Fruit fly (Drosophila melanogaster) whole organism, embryonic: ENCODE measurements around the gene CG32483.

ENCODE experiments used
- Antp ChIP-seq: fragments of 200-800 bp; sonication (Bioruptor generic); optimal IDR thresholded peaks from 3 replicates; lab custom pipeline; 2016; ENCODE audit warnings: missing biosample characterization, missing genetic modification characterization
- C15 ChIP-seq: fragments of 200-800 bp; sonication (Bioruptor generic); IDR thresholded peaks from 3 replicates; pipeline ENCODE4 v1.3.6; 2022; ENCODE audit warnings: missing biosample characterization, missing genetic modification characterization
- CG12299 ChIP-seq: fragments of 200-800 bp; sonication (Bioruptor generic); optimal IDR thresholded peaks from 2 replicates; lab custom pipeline; 2018; ENCODE audit warnings: missing biosample characterization, mild to moderate bottlenecking, missing genetic modification characterization
- CG12391 ChIP-seq: fragments of 200-800 bp; sonication (Bioruptor generic); optimal IDR thresholded peaks from 3 replicates; lab custom pipeline; 2018; ENCODE audit warnings: missing biosample characterization, mild to moderate bottlenecking, missing genetic modification characterization, moderate library complexity
- CG12744 ChIP-seq: fragments of 200-800 bp; sonication (Bioruptor generic); optimal IDR thresholded peaks from 2 replicates; lab custom pipeline; 2016; ENCODE audit warnings: missing biosample characterization, missing genetic modification characterization
- CG13624 ChIP-seq: fragments of 200-800 bp; sonication (Bioruptor generic); optimal IDR thresholded peaks from 2 replicates; lab custom pipeline; 2016; ENCODE audit warnings: missing biosample characterization, missing genetic modification characterization
- CG13775 ChIP-seq: fragments of 200-800 bp; sonication (Bioruptor generic); optimal IDR thresholded peaks from 3 replicates; lab custom pipeline; 2017; ENCODE audit warnings: missing biosample characterization, mild to moderate bottlenecking, missing genetic modification characterization
- CG17359 ChIP-seq: fragments of 200-800 bp; sonication (Bioruptor generic); optimal IDR thresholded peaks from 3 replicates; lab custom pipeline; 2018; ENCODE audit warnings: missing biosample characterization, mild to moderate bottlenecking, missing genetic modification characterization, moderate library complexity
- CG17385 ChIP-seq: fragments of 200-800 bp; sonication (Bioruptor generic); optimal IDR thresholded peaks from 3 replicates; lab custom pipeline; 2018; ENCODE audit warnings: missing biosample characterization, mild to moderate bottlenecking, missing genetic modification characterization
- CG17802 ChIP-seq: fragments of 200-800 bp; sonication (Bioruptor generic); optimal IDR thresholded peaks from 2 replicates; lab custom pipeline; 2018; ENCODE audit warnings: missing biosample characterization, mild to moderate bottlenecking, missing genetic modification characterization, moderate library complexity
- CG2120 ChIP-seq: fragments of 200-800 bp; sonication (Bioruptor generic); optimal IDR thresholded peaks from 3 replicates; lab custom pipeline; 2016; ENCODE audit warnings: missing biosample characterization, missing genetic modification characterization
- CG2875 ChIP-seq: fragments of 200-800 bp; sonication (Bioruptor generic); optimal IDR thresholded peaks from 2 replicates; lab custom pipeline; 2017; ENCODE audit warnings: missing biosample characterization, mild to moderate bottlenecking, missing genetic modification characterization, missing genetic modification reagents
- CG34376 ChIP-seq: fragments of 200-800 bp; sonication (Bioruptor generic); optimal IDR thresholded peaks from 2 replicates; lab custom pipeline; 2018; ENCODE audit warnings: missing biosample characterization, mild to moderate bottlenecking, missing genetic modification characterization
- CG6175 ChIP-seq: fragments of 200-800 bp; sonication (Bioruptor generic); IDR thresholded peaks from 3 replicates; pipeline ENCODE4 v1.3.6; 2022; ENCODE audit warnings: missing biosample characterization, missing genetic modification characterization
- CG6765 ChIP-seq: fragments of 200-800 bp; sonication (Bioruptor generic); optimal IDR thresholded peaks from 3 replicates; lab custom pipeline; 2017; ENCODE audit warnings: missing biosample characterization, mild to moderate bottlenecking, missing genetic modification characterization
- CG7556 ChIP-seq: fragments of 200-800 bp; sonication (Bioruptor generic); optimal IDR thresholded peaks from 2 replicates; lab custom pipeline; 2017; ENCODE audit warnings: missing biosample characterization, mild to moderate bottlenecking, missing genetic modification characterization
- CG7987 ChIP-seq: fragments of 200-800 bp; sonication (Bioruptor generic); optimal IDR thresholded peaks from 2 replicates; lab custom pipeline; 2018; ENCODE audit warnings: missing biosample characterization, mild to moderate bottlenecking, missing genetic modification characterization, moderate library complexity
- CG9817 ChIP-seq: fragments of 200-800 bp; sonication (Bioruptor generic); optimal IDR thresholded peaks from 2 replicates; lab custom pipeline; 2018; ENCODE audit warnings: missing biosample characterization, mild to moderate bottlenecking, missing genetic modification characterization, moderate library complexity
- CG9876 ChIP-seq: fragments of 200-800 bp; sonication (Bioruptor generic); optimal IDR thresholded peaks from 2 replicates; lab custom pipeline; 2016; ENCODE audit warnings: missing biosample characterization, missing genetic modification characterization
- CrebB ChIP-seq: fragments of 200-800 bp; sonication (Bioruptor generic); optimal IDR thresholded peaks from 3 replicates; lab custom pipeline; 2018; ENCODE audit warnings: missing biosample characterization, mild to moderate bottlenecking, missing genetic modification characterization
- D ChIP-seq, 2 experiments: fragments of 200-800 bp in 1 of 2; fragments of >200 bp in 1 of 2; sonication (Bioruptor generic) in 1 of 2; optimal IDR thresholded peaks; 2 replicates in 1 of 2; 3 replicates in 1 of 2; lab custom pipeline; 2017; ENCODE audit warnings: mild to moderate bottlenecking in 1 of 2, missing biosample characterization in 1 of 2, missing genetic modification characterization in 1 of 2, missing genetic modification reagents in 1 of 2
- Dbx ChIP-seq: fragments of 200-800 bp; sonication (Bioruptor generic); IDR thresholded peaks from 3 replicates; pipeline ENCODE4 v1.3.6; 2022; ENCODE audit warnings: missing biosample characterization, missing genetic modification characterization
- Dip2 ChIP-seq: fragments of 200-800 bp; sonication (Bioruptor generic); IDR thresholded peaks from 2 replicates; pipeline ENCODE4 v1.3.6; 2022; ENCODE audit warnings: missing biosample characterization, missing genetic modification characterization
- Drgx ChIP-seq: fragments of 200-800 bp; sonication (Bioruptor generic); IDR thresholded peaks from 2 replicates; pipeline ENCODE4 v1.3.6; 2022; ENCODE audit warnings: missing biosample characterization, missing genetic modification characterization
- GATAe ChIP-seq: fragments of 200-800 bp; sonication (Bioruptor generic); conservative IDR thresholded peaks from 2 replicates; pipeline ENCODE4 v1.3.6; 2022; ENCODE audit warnings: missing biosample characterization, missing genetic modification characterization
- Mad ChIP-seq: fragments of 200-800 bp; sonication (Bioruptor generic); optimal IDR thresholded peaks from 2 replicates; lab custom pipeline; 2016; ENCODE audit warnings: missing biosample characterization, missing genetic modification characterization
- Meics ChIP-seq: fragments of 200-800 bp; sonication (Bioruptor generic); optimal IDR thresholded peaks from 2 replicates; lab custom pipeline; 2017; ENCODE audit warnings: missing biosample characterization, mild to moderate bottlenecking, missing genetic modification characterization
- NFAT ChIP-seq: fragments of 200-800 bp; sonication (Bioruptor generic); IDR thresholded peaks from 2 replicates; pipeline ENCODE4 v1.3.6; 2022; ENCODE audit warnings: missing biosample characterization, missing genetic modification characterization
- Neu2 ChIP-seq: fragments of 200-800 bp; sonication (Bioruptor generic); optimal IDR thresholded peaks from 3 replicates; lab custom pipeline; 2016; ENCODE audit warnings: missing biosample characterization, missing genetic modification characterization, borderline replicate concordance
- Oli ChIP-seq: fragments of 200-800 bp; sonication (Bioruptor generic); optimal IDR thresholded peaks from 2 replicates; lab custom pipeline; 2018; ENCODE audit warnings: missing biosample characterization, mild to moderate bottlenecking, missing genetic modification characterization, moderate library complexity
- Poxn ChIP-seq: fragments of 200-800 bp; sonication (Bioruptor generic); IDR thresholded peaks from 2 replicates; pipeline ENCODE4 v1.3.6; 2022; ENCODE audit warnings: missing biosample characterization, missing genetic modification characterization
- Rx ChIP-seq: fragments of 200-800 bp; sonication (Bioruptor generic); IDR thresholded peaks from 2 replicates; pipeline ENCODE4 v1.3.6; 2022; ENCODE audit warnings: missing biosample characterization, missing genetic modification characterization
- Scr ChIP-seq: fragments of 200-800 bp; sonication (Bioruptor generic); IDR thresholded peaks from 2 replicates; pipeline ENCODE4 v1.3.6; 2022; ENCODE audit warnings: missing biosample characterization, missing genetic modification characterization; ENCODE audit not compliant: partially characterized antibody
- Sox100B ChIP-seq: fragments of 200-800 bp; sonication (Bioruptor generic); optimal IDR thresholded peaks from 3 replicates; lab custom pipeline; 2018; ENCODE audit warnings: missing biosample characterization, mild to moderate bottlenecking, missing genetic modification characterization
- Spps ChIP-seq: fragments of 200-800 bp; sonication (Bioruptor generic); optimal IDR thresholded peaks from 2 replicates; lab custom pipeline; 2018; ENCODE audit warnings: missing biosample characterization, mild to moderate bottlenecking, missing genetic modification characterization
- ara ChIP-seq: fragments of 200-800 bp; sonication (Bioruptor generic); IDR thresholded peaks from 2 replicates; pipeline ENCODE4 v1.3.6; 2022; ENCODE audit warnings: missing biosample characterization, missing genetic modification characterization
- bcd ChIP-seq: fragments of 200-800 bp; sonication (Bioruptor generic); optimal IDR thresholded peaks from 2 replicates; lab custom pipeline; 2017; ENCODE audit warnings: missing biosample characterization, mild to moderate bottlenecking, missing genetic modification characterization
- chn ChIP-seq: fragments of 200-800 bp; sonication (Bioruptor generic); optimal IDR thresholded peaks from 2 replicates; lab custom pipeline; 2016; ENCODE audit warnings: missing biosample characterization, missing genetic modification characterization
- ems ChIP-seq: fragments of 200-800 bp; sonication (Bioruptor generic); optimal IDR thresholded peaks from 3 replicates; lab custom pipeline; 2016; ENCODE audit warnings: missing biosample characterization, missing genetic modification characterization
- esg ChIP-seq: fragments of 200-800 bp; sonication (Bioruptor generic); conservative IDR thresholded peaks from 2 replicates; pipeline ENCODE4 v1.3.6; 2022; ENCODE audit warnings: missing biosample characterization, missing genetic modification characterization
- ewg ChIP-seq: fragments of 200-800 bp; sonication (Bioruptor generic); optimal IDR thresholded peaks from 3 replicates; lab custom pipeline; 2017; ENCODE audit warnings: mild to moderate bottlenecking, missing biosample characterization, missing genetic modification reagents, missing genetic modification characterization
- grn ChIP-seq: fragments of 200-800 bp; sonication (Bioruptor generic); optimal IDR thresholded peaks from 3 replicates; lab custom pipeline; 2017; ENCODE audit warnings: missing biosample characterization, missing genetic modification characterization
- gsb-n ChIP-seq: fragments of 200-800 bp; sonication (Bioruptor generic); optimal IDR thresholded peaks from 3 replicates; lab custom pipeline; 2018; ENCODE audit warnings: missing biosample characterization, mild to moderate bottlenecking, missing genetic modification characterization
- gt ChIP-seq: fragments of 200-800 bp; sonication (Bioruptor generic); IDR thresholded peaks from 2 replicates; pipeline ENCODE4 v1.3.6; 2022; ENCODE audit warnings: missing biosample characterization, missing genetic modification characterization
- ken ChIP-seq: fragments of 200-800 bp; sonication (Bioruptor generic); IDR thresholded peaks from 3 replicates; pipeline ENCODE4 v1.3.6; 2022; ENCODE audit warnings: missing biosample characterization, missing genetic modification characterization
- lab ChIP-seq: fragments of 200-800 bp; sonication (Bioruptor generic); optimal IDR thresholded peaks from 3 replicates; lab custom pipeline; 2017; ENCODE audit warnings: missing biosample characterization, missing genetic modification characterization, mild to moderate bottlenecking, moderate library complexity, missing genetic modification reagents
- pnt ChIP-seq: fragments of 200-800 bp; sonication (Bioruptor generic); optimal IDR thresholded peaks from 3 replicates; lab custom pipeline; 2016; ENCODE audit warnings: missing biosample characterization, missing genetic modification characterization
- ssp ChIP-seq: fragments of 200-800 bp; sonication (Bioruptor generic); IDR thresholded peaks from 2 replicates; pipeline ENCODE4 v1.3.6; 2022; ENCODE audit warnings: missing biosample characterization, missing genetic modification characterization
- trem ChIP-seq: fragments of 200-800 bp; optimal IDR thresholded peaks from 3 replicates; lab custom pipeline; 2019; ENCODE audit warnings: missing biosample characterization, mild to moderate bottlenecking, missing genetic modification characterization, moderate library complexity
- zf30C ChIP-seq: fragments of 200-800 bp; sonication (Bioruptor generic); optimal IDR thresholded peaks from 3 replicates; lab custom pipeline; 2018; ENCODE audit warnings: missing biosample characterization, mild to moderate bottlenecking, missing genetic modification characterization

The CG32483 gene

dm6 chr3L:681793-682369 lies 8.0 kb downstream of the CG32483 start (continued):
- TF ChIP-seq trem (tag; lab: Kevin White, UChicago) (peak; percentile 74), grn (peak; percentile 68), Neu2 (GFP tag; lab: Kevin White, UChicago) (no peak), CG17385 (GFP tag; lab: Kevin White, UChicago) (peak; percentile 35), CG6765 (GFP tag; lab: Kevin White, UChicago) (peak; percentile 25), Scr (GFP tag; lab: Robert Waterston, UW) (peak; percentile 47), lab (GFP tag; lab: Kevin White, UChicago) (peak; percentile 80), Dip2 (GFP tag; lab: Robert Waterston, UW) (no peak), zf30C (GFP tag; lab: Kevin White, UChicago) (peak; percentile 4), Poxn (GFP tag; lab: Robert Waterston, UW) (no peak), GATAe (GFP tag; lab: Robert Waterston, UW) (no peak), D (optimal IDR thresholded peaks at IDR 0.05; lab: Kevin White, UChicago) (no peak), D (GFP tag; optimal IDR thresholded peaks at IDR 0.05; lab: Kevin White, UChicago) (no peak), gsb-n (tag; lab: Kevin White, UChicago) (peak; percentile 60), CG7556 (GFP tag; lab: Kevin White, UChicago) (peak; percentile 30), ems (GFP tag; lab: Kevin White, UChicago) (peak; percentile 25), CG9876 (GFP tag; lab: Kevin White, UChicago) (no peak), ewg (GFP tag; lab: Kevin White, UChicago) (peak; percentile 71), bcd (GFP tag; lab: Kevin White, UChicago) (peak; percentile 43), Antp (peak; percentile 29), Dbx (GFP tag; lab: Robert Waterston, UW) (peak; percentile 17; the same call in 1 of the 3 replicates), pnt (GFP tag; lab: Kevin White, UChicago) (no peak), CG34376 (peak; percentile 45), Meics (peak; percentile 38), CG13775 (GFP tag; lab: Kevin White, UChicago) (no peak), CG2120 (GFP tag; lab: Kevin White, UChicago) (peak; percentile 47), esg (GFP tag; lab: Robert Waterston, UW) (no peak), CG7987 (peak; percentile 9), Drgx (GFP tag; lab: Robert Waterston, UW) (no peak), CG12299 (tag; lab: Kevin White, UChicago) (peak; percentile 46), NFAT (GFP tag; lab: Robert Waterston, UW) (peak; percentile 32; the same call in 1 of the 2 replicates), Mad (peak; percentile 0), CG2875 (GFP tag; lab: Kevin White, UChicago) (peak; percentile 25), CG12391 (peak; percentile 31), CG17359 (tag; lab: Kevin White, UChicago) (no peak), Oli (tag; lab: Kevin White, UChicago) (no peak), CG13624 (peak; percentile 17), chn (peak; percentile 42), Spps (tag; lab: Kevin White, UChicago) (peak; percentile 5), CrebB (tag; lab: Kevin White, UChicago) (peak; percentile 53), CG6175 (no peak), Sox100B (GFP tag; lab: Kevin White, UChicago) (no peak), ara (GFP tag; lab: Robert Waterston, UW) (no peak), C15 (GFP tag; lab: Robert Waterston, UW) (no peak), ssp (GFP tag; lab: Robert Waterston, UW) (no peak), ken (peak; percentile 51; the same call in 1 of the 3 replicates), gt (GFP tag; lab: Robert Waterston, UW) (no peak), CG12744 (GFP tag; lab: Kevin White, UChicago) (no peak), CG9817 (tag; lab: Kevin White, UChicago) (no peak), Rx (GFP tag; lab: Robert Waterston, UW) (no peak), CG17802 (tag; lab: Kevin White, UChicago) (peak; percentile 30)
